Worm (Caenorhabditis elegans) whole organism, L4 larva: ENCODE data around the gene apd-3.

Source experiments
- F10B5.3 ChIP-seq: sonication (generic microtip); optimal IDR thresholded peaks from 2 replicates; lab custom pipeline; 2016; ENCODE audit warnings: mild to moderate bottlenecking, missing genetic modification characterization, missing compliant biosample characterization
- F26F4.8 ChIP-seq: fragments of 200-800 bp; sonication (Bioruptor generic); conservative IDR thresholded peaks from 2 replicates; pipeline ENCODE4 v1.3.6; 2022; ENCODE audit warnings: missing genetic modification characterization, missing compliant biosample characterization
- F44E2.7 ChIP-seq: fragments of 200-800 bp; sonication (Bioruptor generic); IDR thresholded peaks from 2 replicates; pipeline ENCODE4 v2.1.2; 2022; ENCODE audit warnings: missing genetic modification characterization, missing compliant biosample characterization
- F49E8.2 ChIP-seq: sonication (generic microtip); optimal IDR thresholded peaks from 2 replicates; lab custom pipeline; 2016; ENCODE audit warnings: missing compliant biosample characterization, mild to moderate bottlenecking, missing genetic modification characterization, borderline replicate concordance
- R02D3.7 ChIP-seq: fragments of 150-350 bp; sonication (generic microtip); optimal IDR thresholded peaks from 3 replicates; lab custom pipeline; 2014; ENCODE audit warnings: missing biosample characterization, missing genetic modification characterization
- T20F7.1 ChIP-seq: fragments of 200-800 bp; sonication (Bioruptor generic); optimal IDR thresholded peaks from 2 replicates; lab custom pipeline; 2018; ENCODE audit warnings: mild to moderate bottlenecking, missing genetic modification characterization, missing compliant biosample characterization
- Y48G9A.11 ChIP-seq: fragments of 200-800 bp; sonication (Bioruptor generic); IDR thresholded peaks from 2 replicates; pipeline ENCODE4 v1.3.6; 2022; ENCODE audit warnings: missing genetic modification reagents, missing genetic modification characterization, missing compliant biosample characterization
- arid-1 ChIP-seq: fragments of 200-800 bp; sonication (Bioruptor generic); conservative IDR thresholded peaks from 2 replicates; pipeline ENCODE4 v1.3.6; 2022; ENCODE audit warnings: missing genetic modification reagents, missing genetic modification characterization, missing compliant biosample characterization
- attf-4 ChIP-seq: sonication (generic microtip); optimal IDR thresholded peaks from 3 replicates; lab custom pipeline; 2017; ENCODE audit warnings: missing biosample characterization, missing genetic modification characterization
- ceh-32 ChIP-seq: sonication (generic microtip); optimal IDR thresholded peaks from 2 replicates; lab custom pipeline; 2016; ENCODE audit warnings: mild to moderate bottlenecking, missing genetic modification characterization, missing compliant biosample characterization; ENCODE audit not compliant: poor library complexity
- ceh-62 ChIP-seq: sonication (generic microtip); optimal IDR thresholded peaks from 2 replicates; lab custom pipeline; 2017; ENCODE audit warnings: missing biosample characterization, missing genetic modification characterization
- ces-1 ChIP-seq: fragments of 150-350 bp; sonication (generic microtip); optimal IDR thresholded peaks from 4 replicates; lab custom pipeline; 2014; ENCODE audit warnings: missing biosample characterization, missing genetic modification reagents, missing genetic modification characterization
- daf-19 ChIP-seq: fragments of 200-800 bp; sonication (Bioruptor generic); conservative IDR thresholded peaks from 2 replicates; pipeline ENCODE4 v1.3.6; 2022; ENCODE audit warnings: missing genetic modification characterization, missing compliant biosample characterization
- daf-8 ChIP-seq: fragments of 200-800 bp; sonication (Bioruptor generic); IDR thresholded peaks from 2 replicates; pipeline ENCODE4 v1.3.6; 2022; ENCODE audit warnings: missing genetic modification characterization, missing compliant biosample characterization
- dmd-9 ChIP-seq: fragments of 200-800 bp; sonication (Bioruptor generic); IDR thresholded peaks from 2 replicates; pipeline ENCODE4 v1.3.6; 2022; ENCODE audit warnings: missing genetic modification reagents, missing genetic modification characterization, missing compliant biosample characterization
- dpl-1 ChIP-seq: fragments of 150-350 bp; optimal IDR thresholded peaks from 2 replicates; lab custom pipeline; 2014; ENCODE audit warnings: missing biosample characterization, missing genetic modification reagents, missing genetic modification characterization
- egl-43 ChIP-seq: fragments of 200-800 bp; sonication (Bioruptor generic); IDR thresholded peaks from 2 replicates; pipeline ENCODE4 v1.3.6; 2022; ENCODE audit warnings: missing genetic modification reagents, missing genetic modification characterization, missing compliant biosample characterization
- fos-1 ChIP-seq: fragments of 150-350 bp; optimal IDR thresholded peaks from 2 replicates; lab custom pipeline; 2014; ENCODE audit warnings: missing biosample characterization, missing genetic modification characterization
- hif-1 ChIP-seq, 2 experiments: sonication (generic microtip); optimal IDR thresholded peaks; 2 replicates each; lab custom pipeline; 2016 to 2017; ENCODE audit warnings: missing compliant biosample characterization in 2 of 2, missing genetic modification characterization in 2 of 2, missing genetic modification reagents in 2 of 2, missing genotype in 2 of 2, mild to moderate bottlenecking in 1 of 2
- hlh-11 ChIP-seq: fragments of 200-800 bp; sonication (Bioruptor generic); optimal IDR thresholded peaks from 2 replicates; lab custom pipeline; 2018; ENCODE audit warnings: mild to moderate bottlenecking, missing genetic modification characterization, missing compliant biosample characterization
- hlh-30 ChIP-seq: sonication (generic microtip); optimal IDR thresholded peaks from 2 replicates; lab custom pipeline; 2017; ENCODE audit warnings: antibody characterized with exemption, mild to moderate bottlenecking, missing genetic modification characterization, missing compliant biosample characterization; ENCODE audit not compliant: insufficient read depth
- lim-7 ChIP-seq: fragments of 200-800 bp; sonication (Bioruptor generic); IDR thresholded peaks from 2 replicates; pipeline ENCODE4 v1.3.6; 2022; ENCODE audit warnings: missing genetic modification characterization, missing compliant biosample characterization
- lin-1 ChIP-seq: fragments of 200-800 bp; sonication (Bioruptor generic); IDR thresholded peaks from 2 replicates; pipeline ENCODE4 v1.3.6; 2022; ENCODE audit warnings: missing genetic modification reagents, missing genetic modification characterization, missing compliant biosample characterization
- lin-15B ChIP-seq: fragments of 150-350 bp; sonication (generic microtip); optimal IDR thresholded peaks from 3 replicates; lab custom pipeline; 2014; ENCODE audit warnings: missing biosample characterization, missing genetic modification characterization
- lin-29 ChIP-seq: fragments of 200-800 bp; sonication (Bioruptor generic); IDR thresholded peaks from 2 replicates; pipeline ENCODE4 v1.3.6; 2022; ENCODE audit warnings: missing genetic modification reagents, missing genetic modification characterization, missing compliant biosample characterization
- lir-3 ChIP-seq: sonication (generic microtip); optimal IDR thresholded peaks from 2 replicates; lab custom pipeline; 2016; ENCODE audit warnings: mild to moderate bottlenecking, missing genetic modification characterization, missing compliant biosample characterization
- lsy-2 ChIP-seq, 2 experiments: fragments of 150-350 bp in 1 of 2; sonication (generic microtip) in 1 of 2; optimal IDR thresholded peaks; 2 replicates each; lab custom pipeline; 2014 to 2017; ENCODE audit warnings: missing biosample characterization in 2 of 2, missing genetic modification characterization in 2 of 2
- madf-5 ChIP-seq, 2 experiments: fragments of 200-800 bp; sonication (Bioruptor generic); IDR thresholded peaks; 2 replicates each; pipeline ENCODE4 v1.3.6; 2022; ENCODE audit warnings: missing compliant biosample characterization in 2 of 2, missing genetic modification characterization in 2 of 2
- madf-9 ChIP-seq: fragments of 200-800 bp; sonication (Bioruptor generic); conservative IDR thresholded peaks from 2 replicates; pipeline ENCODE4 v1.3.6; 2022; ENCODE audit warnings: missing genetic modification reagents, missing genetic modification characterization, missing compliant biosample characterization
- mdt-29 ChIP-seq: fragments of 200-800 bp; sonication (Bioruptor generic); IDR thresholded peaks from 2 replicates; pipeline ENCODE4 v1.3.6; 2022; ENCODE audit warnings: missing genetic modification reagents, missing genetic modification characterization, missing compliant biosample characterization
- mep-1 ChIP-seq: fragments of 150-350 bp; sonication (generic microtip); optimal IDR thresholded peaks from 3 replicates; lab custom pipeline; 2014; ENCODE audit warnings: missing biosample characterization, missing genetic modification characterization
- mes-2 ChIP-seq: sonication (generic microtip); optimal IDR thresholded peaks from 2 replicates; lab custom pipeline; 2016; ENCODE audit warnings: missing genotype, mild to moderate bottlenecking, missing genetic modification characterization, missing compliant biosample characterization; ENCODE audit not compliant: poor library complexity, severe bottlenecking
- mxl-3 ChIP-seq: fragments of 200-800 bp; sonication (Bioruptor generic); optimal IDR thresholded peaks from 2 replicates; lab custom pipeline; 2018; ENCODE audit warnings: mild to moderate bottlenecking, missing genetic modification characterization, missing compliant biosample characterization
- nhr-11 ChIP-seq: fragments of 150-350 bp; optimal IDR thresholded peaks from 2 replicates; lab custom pipeline; 2014; ENCODE audit warnings: missing biosample characterization, missing genetic modification characterization
- nhr-25 ChIP-seq: sonication (generic microtip); optimal IDR thresholded peaks from 2 replicates; lab custom pipeline; 2017; ENCODE audit warnings: missing genetic modification characterization, mild to moderate bottlenecking, missing compliant biosample characterization, antibody characterized with exemption, moderate library complexity, borderline replicate concordance; ENCODE audit not compliant: insufficient read depth
- nhr-28 ChIP-seq: fragments of 150-350 bp; optimal IDR thresholded peaks from 2 replicates; lab custom pipeline; 2014; ENCODE audit warnings: missing biosample characterization, missing genetic modification characterization
- nhr-41 ChIP-seq: fragments of 200-800 bp; sonication (Bioruptor generic); IDR thresholded peaks from 2 replicates; pipeline ENCODE4 v1.3.6; 2022; ENCODE audit warnings: missing genetic modification reagents, missing genetic modification characterization, missing compliant biosample characterization
- nhr-42 ChIP-seq: fragments of 200-800 bp; sonication (Bioruptor generic); IDR thresholded peaks from 2 replicates; pipeline ENCODE4 v1.3.6; 2022; ENCODE audit warnings: missing genetic modification characterization, missing compliant biosample characterization
- nhr-6 ChIP-seq: fragments of 150-350 bp; optimal IDR thresholded peaks from 2 replicates; lab custom pipeline; 2014; ENCODE audit warnings: missing biosample characterization, missing genetic modification characterization
- nhr-77 ChIP-seq: fragments of 150-350 bp; optimal IDR thresholded peaks from 2 replicates; lab custom pipeline; 2014; ENCODE audit warnings: missing biosample characterization, missing genetic modification characterization
- set-16 ChIP-seq: fragments of 200-800 bp; sonication (Bioruptor generic); IDR thresholded peaks from 2 replicates; pipeline ENCODE4 v1.3.6; 2022; ENCODE audit warnings: missing genetic modification reagents, missing genetic modification characterization, missing compliant biosample characterization
- snpc-4 ChIP-seq: fragments of 150-350 bp; optimal IDR thresholded peaks from 2 replicates; lab custom pipeline; 2014; ENCODE audit warnings: missing biosample characterization, missing genetic modification characterization
- spr-1 ChIP-seq: sonication (generic microtip); optimal IDR thresholded peaks from 2 replicates; lab custom pipeline; 2016; ENCODE audit warnings: mild to moderate bottlenecking, missing genetic modification characterization, missing compliant biosample characterization
- spr-3 ChIP-seq: fragments of 200-800 bp; sonication (Bioruptor generic); optimal IDR thresholded peaks from 2 replicates; lab custom pipeline; 2018; ENCODE audit warnings: mild to moderate bottlenecking, missing genetic modification characterization, missing compliant biosample characterization
- tag-97 ChIP-seq: fragments of 200-800 bp; sonication (Bioruptor generic); IDR thresholded peaks from 2 replicates; pipeline ENCODE4 v1.3.6; 2022; ENCODE audit warnings: missing genetic modification characterization, missing compliant biosample characterization
- tra-1 ChIP-seq: fragments of 200-800 bp; sonication (Bioruptor generic); IDR thresholded peaks from 2 replicates; pipeline ENCODE4 v1.3.6; 2022; ENCODE audit warnings: missing genetic modification reagents, missing genetic modification characterization, missing compliant biosample characterization
- zfp-3 ChIP-seq: fragments of 200-800 bp; sonication (Bioruptor generic); conservative IDR thresholded peaks from 2 replicates; pipeline ENCODE4 v1.3.6; 2022; ENCODE audit warnings: missing genetic modification reagents, missing genetic modification characterization, missing compliant biosample characterization
- zip-11 ChIP-seq: fragments of 200-800 bp; sonication (Bioruptor generic); IDR thresholded peaks from 2 replicates; pipeline ENCODE4 v1.3.6; 2022; ENCODE audit warnings: missing genetic modification characterization, missing compliant biosample characterization
- ztf-11 ChIP-seq: fragments of 150-350 bp; optimal IDR thresholded peaks from 2 replicates; lab custom pipeline; 2014; ENCODE audit warnings: missing biosample characterization, missing genetic modification characterization

Gene apd-3

ce11 chrII:3518961-3519544, 27.2 kb downstream of the apd-3 start, which contains the start of gene clec-126 (continued):
- peak; percentile 74 for TF ChIP-seq nhr-77 (tag; lab: Kevin White, UChicago)
- 0 out of 2 replicates have a peak, but pooled peaks have one; percentile 22 for TF ChIP-seq F26F4.8 (GFP tag; lab: Robert Waterston, UW)
- TF ChIP-seq mdt-29 (GFP tag; lab: Robert Waterston, UW) = 0 out of 2 replicates have a peak, but pooled peaks have one; percentile 63
- TF ChIP-seq ztf-11 = no peak
- TF ChIP-seq tra-1 (GFP tag; lab: Robert Waterston, UW) = peak; percentile 71; the same call in 1 of the 2 replicates
- peak; percentile 47 for TF ChIP-seq dpl-1 (GFP tag; lab: Kevin White, UChicago)
- peak; percentile 78 for TF ChIP-seq dmd-9 (GFP tag; lab: Robert Waterston, UW)
- peak; percentile 31; the same call in 1 of the 2 replicates for TF ChIP-seq arid-1 (GFP tag; lab: Robert Waterston, UW)
- TF ChIP-seq lir-3 (tag; lab: Kevin White, UChicago) = peak; percentile 74
- TF ChIP-seq lim-7 = peak; percentile 77
- TF ChIP-seq T20F7.1 (GFP tag; lab: Kevin White, UChicago) = no peak
- 0 out of 2 replicates have a peak, but pooled peaks have one; percentile 10 for TF ChIP-seq lin-29 (GFP tag; lab: Robert Waterston, UW)
- peak; percentile 88 for TF ChIP-seq mep-1 (tag; lab: Kevin White, UChicago)
- no peak for TF ChIP-seq nhr-25 (tag; lab: Kevin White, UChicago)
- TF ChIP-seq nhr-42 = no peak; the same call in 1 of the 2 replicates
- TF ChIP-seq snpc-4 (tag; lab: Kevin White, UChicago) = peak; percentile 12
- no peak for TF ChIP-seq R02D3.7
- peak; percentile 48 for TF ChIP-seq F10B5.3
- TF ChIP-seq zip-11 (GFP tag; lab: Robert Waterston, UW) = 0 out of 2 replicates have a peak, but pooled peaks have one; percentile 9
- TF ChIP-seq ceh-62 = no peak
- TF ChIP-seq lsy-2 (tag; optimal IDR thresholded peaks at IDR 0.05; lab: Kevin White, UChicago) = peak; percentile 27 to 85
- TF ChIP-seq hlh-11 (tag; lab: Kevin White, UChicago) = peak; percentile 84
- TF ChIP-seq mxl-3 (GFP tag; lab: Kevin White, UChicago) = peak; percentile 63
- no peak for TF ChIP-seq attf-4 (tag; lab: Kevin White, UChicago)
- TF ChIP-seq tag-97 (GFP tag; lab: Robert Waterston, UW) = no peak
- no peak for TF ChIP-seq fos-1 (tag; lab: Kevin White, UChicago)
- TF ChIP-seq hlh-30 (tag; lab: Kevin White, UChicago) = peak; percentile 85
- peak; percentile 91 for TF ChIP-seq egl-43 (GFP tag; lab: Robert Waterston, UW)
- peak; percentile 91 for TF ChIP-seq spr-1 (tag; lab: Kevin White, UChicago)
- TF ChIP-seq daf-8 = no peak
- peak; percentile 54 for TF ChIP-seq nhr-28
- TF ChIP-seq lin-1 (GFP tag; lab: Robert Waterston, UW) = no peak
- TF ChIP-seq set-16 (GFP tag; lab: Robert Waterston, UW) = peak; percentile 43; the same call in 1 of the 2 replicates
- no peak; the same call in 1 of the 2 replicates for TF ChIP-seq nhr-41
- TF ChIP-seq ceh-32 (tag; lab: Kevin White, UChicago) = no peak
- TF ChIP-seq daf-19 (GFP tag; lab: Robert Waterston, UW) = no peak
- peak; percentile 65 for TF ChIP-seq F49E8.2 (tag; lab: Kevin White, UChicago)
- 0 out of 2 replicates have a peak, but pooled peaks have one; percentile 11 for TF ChIP-seq zfp-3 (GFP tag; lab: Robert Waterston, UW)
- no peak for TF ChIP-seq nhr-11 (tag; lab: Kevin White, UChicago)
- TF ChIP-seq Y48G9A.11 (GFP tag; lab: Robert Waterston, UW) = peak; percentile 73
- peak in 1 of 2 experiments; percentile 45 for TF ChIP-seq hif-1 (tag; optimal IDR thresholded peaks at IDR 0.05; lab: Kevin White, UChicago)
- no peak for TF ChIP-seq F44E2.7 (GFP tag; lab: Robert Waterston, UW)
- TF ChIP-seq ces-1 (GFP tag; lab: Kevin White, UChicago) = no peak
- TF ChIP-seq madf-5 (GFP tag; IDR thresholded peaks at IDR 0.05; lab: Robert Waterston, UW) = 0 out of 4 replicates have a peak, but pooled peaks of 1 of the 2 experiments have one; percentile 65
- no peak for TF ChIP-seq lin-15B (tag; lab: Kevin White, UChicago)
- peak; percentile 77 for TF ChIP-seq madf-9
- peak; percentile 58 for TF ChIP-seq mes-2
- peak; percentile 38 for TF ChIP-seq spr-3 (GFP tag; lab: Kevin White, UChicago)
- TF ChIP-seq nhr-6 (tag; lab: Kevin White, UChicago) = no peak
